Worm (Caenorhabditis elegans): Measurements from ENCODE around the gene ZK622.4.

ce11 chrII:5311746-5312145, 19.2 kb downstream of the ZK622.4 start, which contains the start of gene gcy-12:
- TF ChIP-seq unc-62 (GFP tag; optimal IDR thresholded peaks at IDR 0.05 in 1 of 2) (no peak), unc-62 (tag; optimal IDR thresholded peaks at IDR 0.05) (no peak), Y75B8A.6 (GFP tag; IDR thresholded peaks at IDR 0.05) (no peak), R02D3.7 (tag; optimal IDR thresholded peaks at IDR 0.05) (no peak), aly-2 (tag; optimal IDR thresholded peaks at IDR 0.05) (no peak), ces-1 (GFP tag; optimal IDR thresholded peaks at IDR 0.05) (no peak), set-16 (GFP tag; IDR thresholded peaks at IDR 0.05) (no peak), dmd-9 (GFP tag; IDR thresholded peaks at IDR 0.05) (no peak), mdl-1 (tag; optimal IDR thresholded peaks at IDR 0.05) (no peak), egl-43 (GFP tag; IDR thresholded peaks at IDR 0.05) (no peak), Y48G9A.11 (GFP tag; IDR thresholded peaks at IDR 0.05) (no peak), lin-39 (tag; optimal IDR thresholded peaks at IDR 0.05) (no peak), F37D6.2 (tag; optimal IDR thresholded peaks at IDR 0.05) (no peak), rbr-2 (tag; optimal IDR thresholded peaks at IDR 0.05) (no peak)

Measured in whole organism, L4 larva.